Worm (Caenorhabditis elegans) whole organism, mixed stage, embryonic: Measurements from ENCODE around the gene F13A7.1.
"Not testable (repeated sequence)": the region's sequence is repeated elsewhere in the genome, so short reads cannot be mapped to it uniquely, and the experiment has no call there.

Experiments used
- bed-3 ChIP-seq: fragments of 200-800 bp; sonication (Bioruptor generic); optimal IDR thresholded peaks from 3 replicates; lab custom pipeline; 2018; ENCODE audit warnings: mild to moderate bottlenecking, missing genetic modification characterization, moderate library complexity, missing compliant biosample characterization
- blmp-1 ChIP-seq: fragments of 150-350 bp; optimal IDR thresholded peaks from 2 replicates; lab custom pipeline; 2014; ENCODE audit warnings: missing biosample characterization, missing genetic modification characterization
- ceh-39 ChIP-seq: fragments of 150-350 bp; optimal IDR thresholded peaks from 2 replicates; lab custom pipeline; 2014; ENCODE audit warnings: missing biosample characterization, missing genetic modification characterization
- ceh-43 ChIP-seq: fragments of 200-800 bp; sonication (Bioruptor generic); optimal IDR thresholded peaks from 2 replicates; lab custom pipeline; 2018; ENCODE audit warnings: mild to moderate bottlenecking, missing genetic modification characterization, moderate library complexity, missing compliant biosample characterization
- ceh-83 ChIP-seq: fragments of 200-800 bp; sonication (Bioruptor generic); optimal IDR thresholded peaks from 2 replicates; lab custom pipeline; 2018; ENCODE audit warnings: mild to moderate bottlenecking, missing genetic modification characterization, missing compliant biosample characterization
- ces-1 ChIP-seq: fragments of 150-350 bp; optimal IDR thresholded peaks from 2 replicates; lab custom pipeline; 2014; ENCODE audit warnings: missing biosample characterization, missing genetic modification reagents, missing genetic modification characterization
- cnd-1 ChIP-seq: fragments of 200-800 bp; sonication (Bioruptor generic); optimal IDR thresholded peaks from 2 replicates; lab custom pipeline; 2018; ENCODE audit warnings: mild to moderate bottlenecking, missing genetic modification characterization, missing compliant biosample characterization
- drap-1 ChIP-seq: fragments of 200-800 bp; sonication (Bioruptor generic); optimal IDR thresholded peaks from 3 replicates; lab custom pipeline; 2018; ENCODE audit warnings: mild to moderate bottlenecking, missing genetic modification characterization, missing compliant biosample characterization
- elt-1 ChIP-seq: sonication (generic microtip); optimal IDR thresholded peaks from 2 replicates; lab custom pipeline; 2017; ENCODE audit warnings: missing genetic modification characterization, mild to moderate bottlenecking, missing compliant biosample characterization, antibody characterized with exemption, moderate library complexity, borderline replicate concordance; ENCODE audit not compliant: insufficient read depth
- elt-3 ChIP-seq: fragments of 150-350 bp; optimal IDR thresholded peaks from 2 replicates; lab custom pipeline; 2014; ENCODE audit warnings: missing biosample characterization, missing genetic modification characterization
- flh-1 ChIP-seq: fragments of 200-800 bp; sonication (Bioruptor generic); optimal IDR thresholded peaks from 2 replicates; lab custom pipeline; 2018; ENCODE audit warnings: mild to moderate bottlenecking, missing genetic modification characterization, moderate library complexity, missing compliant biosample characterization
- ham-2 ChIP-seq: fragments of 200-800 bp; sonication (Bioruptor generic); optimal IDR thresholded peaks from 2 replicates; lab custom pipeline; 2018; ENCODE audit warnings: mild to moderate bottlenecking, missing genetic modification characterization, missing compliant biosample characterization
- hlh-1 ChIP-seq: fragments of 150-350 bp; optimal IDR thresholded peaks from 2 replicates; lab custom pipeline; 2014; ENCODE audit warnings: missing biosample characterization, missing genetic modification reagents, missing genetic modification characterization
- lin-13 ChIP-seq: fragments of 150-350 bp; optimal IDR thresholded peaks from 2 replicates; lab custom pipeline; 2014; ENCODE audit warnings: missing biosample characterization, missing genetic modification characterization
- lin-32 ChIP-seq: fragments of 200-800 bp; sonication (Bioruptor generic); optimal IDR thresholded peaks from 2 replicates; lab custom pipeline; 2018; ENCODE audit warnings: mild to moderate bottlenecking, missing genetic modification characterization, missing compliant biosample characterization
- mab-5 ChIP-seq: fragments of 150-350 bp; optimal IDR thresholded peaks from 2 replicates; lab custom pipeline; 2014; ENCODE audit warnings: missing biosample characterization, missing genetic modification characterization
- mep-1 ChIP-seq: fragments of 150-350 bp; optimal IDR thresholded peaks from 2 replicates; lab custom pipeline; 2017; ENCODE audit warnings: missing biosample characterization, missing genetic modification reagents, missing genetic modification characterization, inconsistent platforms
- mls-2 ChIP-seq: sonication (generic microtip); optimal IDR thresholded peaks from 2 replicates; lab custom pipeline; 2016; ENCODE audit warnings: mild to moderate bottlenecking, missing genetic modification characterization, moderate library complexity, missing compliant biosample characterization
- nhr-12 ChIP-seq: fragments of 150-350 bp; optimal IDR thresholded peaks from 2 replicates; lab custom pipeline; 2014; ENCODE audit warnings: missing biosample characterization, missing genetic modification characterization
- nhr-2 ChIP-seq: fragments of 150-350 bp; optimal IDR thresholded peaks from 2 replicates; lab custom pipeline; 2014; ENCODE audit warnings: missing biosample characterization, missing genetic modification characterization
- nhr-237 ChIP-seq: fragments of 150-350 bp; optimal IDR thresholded peaks from 2 replicates; lab custom pipeline; 2014; ENCODE audit warnings: missing biosample characterization, missing genetic modification characterization
- nhr-28 ChIP-seq: fragments of 150-350 bp; optimal IDR thresholded peaks from 2 replicates; lab custom pipeline; 2014; ENCODE audit warnings: missing biosample characterization, missing genetic modification characterization
- nhr-76 ChIP-seq: sonication (generic microtip); optimal IDR thresholded peaks from 2 replicates; lab custom pipeline; 2017; ENCODE audit warnings: missing biosample characterization, missing genetic modification characterization
- pha-4 ChIP-seq: fragments of 150-350 bp; optimal IDR thresholded peaks from 2 replicates; lab custom pipeline; 2018; ENCODE audit warnings: missing biosample characterization, missing genetic modification reagents, missing genetic modification characterization
- sem-2 ChIP-seq: fragments of 200-800 bp; sonication (Bioruptor generic); optimal IDR thresholded peaks from 2 replicates; lab custom pipeline; 2018; ENCODE audit warnings: mild to moderate bottlenecking, missing genetic modification characterization, missing compliant biosample characterization
- snpc-4 ChIP-seq: fragments of 150-350 bp; optimal IDR thresholded peaks from 2 replicates; lab custom pipeline; 2014; ENCODE audit warnings: missing biosample characterization, missing genetic modification characterization
- sptf-1 ChIP-seq: sonication (generic microtip); optimal IDR thresholded peaks from 2 replicates; lab custom pipeline; 2017; ENCODE audit warnings: mild to moderate bottlenecking, missing genetic modification characterization, moderate library complexity, missing compliant biosample characterization
- tbx-8 ChIP-seq: fragments of 200-800 bp; sonication (Bioruptor generic); optimal IDR thresholded peaks from 2 replicates; lab custom pipeline; 2018; ENCODE audit warnings: mild to moderate bottlenecking, missing genetic modification characterization, moderate library complexity, missing compliant biosample characterization
- unc-120 ChIP-seq: sonication (generic microtip); optimal IDR thresholded peaks from 2 replicates; lab custom pipeline; 2017; ENCODE audit warnings: missing genetic modification characterization, missing compliant biosample characterization; ENCODE audit not compliant: poor library complexity, severe bottlenecking
- unc-39 ChIP-seq: fragments of 150-350 bp; optimal IDR thresholded peaks from 2 replicates; lab custom pipeline; 2014; ENCODE audit warnings: missing biosample characterization, missing genetic modification characterization
- unc-62 ChIP-seq: fragments of 150-350 bp; optimal IDR thresholded peaks from 2 replicates; lab custom pipeline; 2014; ENCODE audit warnings: missing biosample characterization, missing genetic modification reagents, missing genetic modification characterization
- zip-8 ChIP-seq: fragments of 150-350 bp; optimal IDR thresholded peaks from 2 replicates; lab custom pipeline; 2014; ENCODE audit warnings: missing biosample characterization, missing genetic modification characterization
- ztf-11 ChIP-seq: fragments of 150-350 bp; optimal IDR thresholded peaks from 2 replicates; lab custom pipeline; 2014; ENCODE audit warnings: missing biosample characterization, missing genetic modification characterization

The F13A7.1 gene

ce11 chrV:16388268-16388667 is 10.5 kb upstream of the F13A7.1 start, which contains the start of gene sri-65:
TSS of gene sri-65 (minus strand) at chrV:16388368.
- TF ChIP-seq sem-2 (GFP tag; lab: Kevin White, UChicago) (no peak), mep-1 (no peak), ces-1 (GFP tag; lab: Kevin White, UChicago) (no peak), drap-1 (no peak), elt-1 (no peak), flh-1 (no peak), unc-62 (GFP tag; lab: Kevin White, UChicago) (no peak), blmp-1 (tag; lab: Kevin White, UChicago) (no peak), bed-3 (GFP tag; lab: Kevin White, UChicago) (no peak), nhr-76 (tag; lab: Kevin White, UChicago) (no peak), nhr-12 (no peak), snpc-4 (tag; lab: Kevin White, UChicago) (no peak), ham-2 (no peak), ceh-43 (GFP tag; lab: Kevin White, UChicago) (no peak)

DNA sequence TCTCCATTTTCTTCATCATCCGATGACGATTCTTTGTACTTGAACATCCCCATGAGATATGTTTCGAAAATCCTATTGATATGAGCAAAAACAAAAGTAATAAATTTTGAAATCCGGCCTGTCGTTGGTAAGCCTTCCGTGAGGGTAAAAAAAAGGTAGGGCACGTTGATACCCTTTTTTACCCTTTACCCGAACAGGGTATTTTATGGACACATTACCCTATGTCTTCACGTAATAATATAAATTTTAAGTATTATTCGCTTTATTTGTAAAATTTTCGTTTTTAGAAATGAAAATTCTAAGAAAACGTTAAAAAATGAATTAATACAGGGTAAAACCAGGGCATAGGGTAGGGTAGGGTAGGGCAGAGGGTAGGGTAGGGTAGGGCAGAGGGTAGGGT is 6.0 kb upstream of the F13A7.1 start, which contains the start of gene F13A7.7:
Gene F13A7.7, minus strand, starts transcription at position 101 of the 400 bp plus-strand sequence.
- TF ChIP-seq sptf-1, unc-39, hlh-1 (tag; lab: Kevin White, UChicago): not testable (repeated sequence)

- TF ChIP-seq nhr-28 (tag; lab: Kevin White, UChicago) (no peak), cnd-1 (tag; lab: Kevin White, UChicago) (no peak), blmp-1 (tag; lab: Kevin White, UChicago) (no peak), sem-2 (GFP tag; lab: Kevin White, UChicago) (no peak), nhr-76 (tag; lab: Kevin White, UChicago) (no peak), unc-39 (tag; lab: Kevin White, UChicago) (no peak), ceh-83 (no peak), pha-4 (tag; lab: Kevin White, UChicago) (no peak), bed-3 (GFP tag; lab: Kevin White, UChicago) (no peak), snpc-4 (tag; lab: Kevin White, UChicago) (no peak), ceh-43 (GFP tag; lab: Kevin White, UChicago) (no peak), elt-3 (tag; lab: Kevin White, UChicago) (no peak), mls-2 (tag; lab: Kevin White, UChicago) (no peak)
Observed at ce11 chrV:16382949-16383348, 5.2 kb upstream of the F13A7.1 start.

DNA sequence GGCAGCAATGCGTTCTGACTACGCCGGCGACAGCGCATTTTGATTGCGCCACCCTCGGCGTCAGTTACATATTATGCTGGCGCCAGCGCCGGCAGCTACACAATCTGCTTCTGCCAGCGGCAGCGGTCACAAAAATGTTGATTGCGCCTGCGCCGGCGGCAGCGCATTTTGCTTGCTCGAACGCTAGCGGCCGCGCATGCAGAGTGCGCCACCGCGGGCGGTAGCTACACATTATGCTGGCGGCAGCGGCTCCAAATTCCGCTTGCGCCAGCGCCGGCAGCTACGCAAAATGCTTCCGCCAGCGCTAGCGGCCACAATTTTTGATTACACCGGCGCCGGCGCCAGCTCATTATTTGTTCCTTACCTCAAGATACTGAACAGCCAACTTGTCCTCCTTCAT is 561 bp downstream of the F13A7.1 start:
- TF ChIP-seq sptf-1 (tag; lab: Kevin White, UChicago), result no peak
- TF ChIP-seq zip-8 (tag; lab: Kevin White, UChicago), result no peak
- no peak for TF ChIP-seq ceh-83
- no peak for TF ChIP-seq ztf-11
- no peak for TF ChIP-seq unc-62 (GFP tag; lab: Kevin White, UChicago)
- no peak for TF ChIP-seq blmp-1 (tag; lab: Kevin White, UChicago)
- TF ChIP-seq drap-1, result no peak
- TF ChIP-seq cnd-1 (tag; lab: Kevin White, UChicago), result no peak
- TF ChIP-seq pha-4 (tag; lab: Kevin White, UChicago), result no peak
- no peak for TF ChIP-seq nhr-76 (tag; lab: Kevin White, UChicago)
- no peak for TF ChIP-seq mab-5 (tag; lab: Kevin White, UChicago)
- no peak for TF ChIP-seq unc-39 (tag; lab: Kevin White, UChicago)
- TF ChIP-seq lin-32 (GFP tag; lab: Kevin White, UChicago), result no peak
- no peak for TF ChIP-seq sem-2 (GFP tag; lab: Kevin White, UChicago)
- TF ChIP-seq ceh-39, result no peak
- no peak for TF ChIP-seq ces-1 (GFP tag; lab: Kevin White, UChicago)

- TF ChIP-seq hlh-1 (tag; lab: Kevin White, UChicago) (no peak), cnd-1 (tag; lab: Kevin White, UChicago) (no peak), drap-1 (no peak), nhr-2 (tag; lab: Kevin White, UChicago) (no peak), lin-32 (GFP tag; lab: Kevin White, UChicago) (no peak), nhr-237 (tag; lab: Kevin White, UChicago) (no peak), sem-2 (GFP tag; lab: Kevin White, UChicago) (no peak), mab-5 (tag; lab: Kevin White, UChicago) (no peak), lin-13 (tag; lab: Kevin White, UChicago) (no peak), ceh-83 (no peak), tbx-8 (GFP tag; lab: Kevin White, UChicago) (no peak), snpc-4 (tag; lab: Kevin White, UChicago) (no peak), mls-2 (tag; lab: Kevin White, UChicago) (no peak), blmp-1 (tag; lab: Kevin White, UChicago) (no peak), nhr-12 (no peak), unc-62 (GFP tag; lab: Kevin White, UChicago) (no peak), elt-1 (no peak), unc-120 (tag; lab: Kevin White, UChicago) (no peak), ceh-39 (no peak), nhr-76 (tag; lab: Kevin White, UChicago) (no peak)
Observed at ce11 chrV:16376430-16376948, 1.3 kb downstream of the F13A7.1 start.
